Fruit fly (Drosophila melanogaster): ENCODE measurements around the gene Corp.
A peak's percentile ranks its signal among the peaks of the same experiment; 100 is the strongest.

Corp gene

DNA sequence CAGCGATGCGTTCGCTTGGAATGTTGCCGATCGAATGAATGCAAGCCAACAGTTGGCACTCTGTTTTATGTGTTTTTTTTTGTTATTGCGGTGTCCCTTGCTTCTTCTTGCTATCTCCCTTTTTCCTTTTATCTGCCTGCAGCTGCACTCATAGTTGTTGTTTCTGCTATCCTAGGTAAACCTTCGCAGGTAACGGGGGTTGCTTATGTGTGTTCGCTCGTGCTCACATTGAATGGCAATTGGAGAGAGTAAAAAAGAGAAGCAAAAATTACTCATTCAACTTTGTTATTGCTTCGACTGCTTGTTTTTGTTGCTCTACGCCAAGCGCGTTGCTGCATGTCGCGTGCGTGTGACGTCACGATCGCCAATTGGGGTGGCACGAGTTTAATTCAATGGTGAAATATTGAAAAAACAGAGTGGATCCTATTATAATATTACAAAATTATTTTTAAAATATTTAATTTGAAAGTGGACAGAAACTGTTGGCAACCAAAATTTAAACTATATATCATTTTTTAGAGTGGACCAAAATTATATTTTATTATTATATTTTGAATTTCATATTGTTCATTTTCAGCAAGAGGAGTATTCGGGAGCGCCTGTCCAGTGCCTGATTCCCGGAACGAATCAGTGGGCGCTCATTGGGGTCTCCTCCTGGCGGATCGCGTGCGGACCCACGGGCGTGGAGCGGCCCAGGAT, at the start of gene Corp (continued):
- TF ChIP-seq fd3F (GFP tag; optimal IDR thresholded peaks at IDR 0.05) (peak; percentile 7), crol (GFP tag; IDR thresholded peaks at IDR 0.05) (no peak), ab (GFP tag; optimal IDR thresholded peaks at IDR 0.05) (no peak), ato (GFP tag; IDR thresholded peaks at IDR 0.05; ENCODE audit: partially characterized antibody) (no peak), CG6791 (GFP tag; IDR thresholded peaks at IDR 0.05; ENCODE audit: partially characterized antibody) (no peak), CG3847 (GFP tag; IDR thresholded peaks at IDR 0.05) (no peak), CG34376 (GFP tag; optimal IDR thresholded peaks at IDR 0.05) (no peak), run (tag; optimal IDR thresholded peaks at IDR 0.05) (no peak), Tbp (GFP tag; optimal IDR thresholded peaks at IDR 0.05) (no peak), CG31388 (GFP tag; optimal IDR thresholded peaks at IDR 0.05) (no peak), CG8388 (GFP tag; optimal IDR thresholded peaks at IDR 0.05) (peak; percentile 37), pan (optimal IDR thresholded peaks at IDR 0.05) (no peak), pan (GFP tag; optimal IDR thresholded peaks at IDR 0.05 in 1 of 2, IDR thresholded peaks at IDR 0.05 in 1 of 2) (peak in 1 of 2 experiments; percentile 68), CG3838 (GFP tag; optimal IDR thresholded peaks at IDR 0.05) (no peak), cg (GFP tag; optimal IDR thresholded peaks at IDR 0.05) (no peak), btn (GFP tag; optimal IDR thresholded peaks at IDR 0.05) (no peak), Ada2b (GFP tag; IDR thresholded peaks at IDR 0.05) (no peak), CG31365 (tag; optimal IDR thresholded peaks at IDR 0.05) (peak; percentile 73), CG10959 (GFP tag; IDR thresholded peaks at IDR 0.05) (no peak), CG12104 (GFP tag; optimal IDR thresholded peaks at IDR 0.05) (no peak), zen (tag; optimal IDR thresholded peaks at IDR 0.05) (no peak), zfh2 (GFP tag; optimal IDR thresholded peaks at IDR 0.05) (no peak), NFAT (GFP tag; IDR thresholded peaks at IDR 0.05) (no peak), Gsc (GFP tag; IDR thresholded peaks at IDR 0.05) (no peak), gem (tag; optimal IDR thresholded peaks at IDR 0.05) (peak; percentile 65), CG31224 (GFP tag; IDR thresholded peaks at IDR 0.05) (no peak), CG13894 (tag; optimal IDR thresholded peaks at IDR 0.05) (no peak), CG14860 (GFP tag; IDR thresholded peaks at IDR 0.05; ENCODE audit: partially characterized antibody) (no peak), CG12744 (GFP tag; optimal IDR thresholded peaks at IDR 0.05) (no peak), HLH54F (GFP tag; optimal IDR thresholded peaks at IDR 0.05) (no peak), CG15073 (GFP tag; optimal IDR thresholded peaks at IDR 0.05) (no peak), CG3995 (GFP tag; optimal IDR thresholded peaks at IDR 0.05) (no peak), knrl (GFP tag; IDR thresholded peaks at IDR 0.05; ENCODE audit: partially characterized antibody) (no peak), chif (GFP tag; optimal IDR thresholded peaks at IDR 0.05) (no peak), CG13424 (tag; optimal IDR thresholded peaks at IDR 0.05) (peak; percentile 37), Camta (GFP tag; optimal IDR thresholded peaks at IDR 0.05) (no peak), lbe (GFP tag; optimal IDR thresholded peaks at IDR 0.05) (no peak), Bdp1 (GFP tag; optimal IDR thresholded peaks at IDR 0.05) (no peak), CG6683 (GFP tag; optimal IDR thresholded peaks at IDR 0.05) (no peak), Hr3 (GFP tag; optimal IDR thresholded peaks at IDR 0.05) (no peak), ac (GFP tag; optimal IDR thresholded peaks at IDR 0.05) (peak; percentile 42), CG17612 (GFP tag; IDR thresholded peaks at IDR 0.05) (no peak), Hr51 (GFP tag; optimal IDR thresholded peaks at IDR 0.05) (peak in 1 of 2 experiments; percentile 74), CG15269 (tag; optimal IDR thresholded peaks at IDR 0.05) (peak; percentile 41), Side (GFP tag; optimal IDR thresholded peaks at IDR 0.05) (no peak), tio (GFP tag; optimal IDR thresholded peaks at IDR 0.05) (no peak), CG4282 (GFP tag; optimal IDR thresholded peaks at IDR 0.05) (no peak), CG7963 (GFP tag; IDR thresholded peaks at IDR 0.05; ENCODE audit: partially characterized antibody) (no peak), Nf-YA (GFP tag; IDR thresholded peaks at IDR 0.05) (no peak), Abd-B (GFP tag; optimal IDR thresholded peaks at IDR 0.05) (no peak), onecut (GFP tag; IDR thresholded peaks at IDR 0.05) (no peak)
